Fruit fly (Drosophila melanogaster) whole organism, wandering third instar larva: ENCODE results near the gene gfzf.

Experiments used
- Abd-B ChIP-seq: fragments of >200 bp; optimal IDR thresholded peaks from 2 replicates; lab custom pipeline; 2017; ENCODE audit warnings: missing biosample characterization, missing genetic modification characterization
- CG32264 ChIP-seq: fragments of 200-800 bp; sonication (Bioruptor generic); optimal IDR thresholded peaks from 2 replicates; lab custom pipeline; 2016; ENCODE audit warnings: missing biosample characterization, missing genetic modification characterization
- CG9705 ChIP-seq: fragments of 200-800 bp; sonication (Bioruptor generic); optimal IDR thresholded peaks from 2 replicates; lab custom pipeline; 2018; ENCODE audit warnings: missing biosample characterization, mild to moderate bottlenecking, missing genetic modification characterization
- CrebA ChIP-seq: fragments of 200-800 bp; sonication (Bioruptor generic); optimal IDR thresholded peaks from 2 replicates; lab custom pipeline; 2016; ENCODE audit warnings: missing biosample characterization, mild to moderate bottlenecking, missing genetic modification characterization, borderline replicate concordance
- Dfd ChIP-seq: fragments of >200 bp; optimal IDR thresholded peaks from 2 replicates; lab custom pipeline; 2017; ENCODE audit warnings: missing biosample characterization, missing genetic modification characterization
- Dif ChIP-seq: fragments of 200-275, 200-300 bp; sonication (Bioruptor generic); optimal IDR thresholded peaks from 2 replicates; lab custom pipeline; 2018; ENCODE audit warnings: missing biosample characterization, missing genetic modification characterization; ENCODE audit not compliant: partially characterized antibody
- GATAd ChIP-seq: sonication (Bioruptor generic); optimal IDR thresholded peaks from 2 replicates; lab custom pipeline; 2016; ENCODE audit warnings: missing biosample characterization, missing genetic modification characterization
- HLH106 ChIP-seq: fragments of 200-800 bp; optimal IDR thresholded peaks from 3 replicates; lab custom pipeline; 2019; ENCODE audit warnings: missing biosample characterization, mild to moderate bottlenecking, missing genetic modification characterization, moderate library complexity
- Hnf4 ChIP-seq: fragments of 200-800 bp; sonication (Bioruptor generic); optimal IDR thresholded peaks from 2 replicates; lab custom pipeline; 2016; ENCODE audit warnings: missing biosample characterization, mild to moderate bottlenecking, missing genetic modification characterization
- Hr78 ChIP-seq: fragments of >200 bp; optimal IDR thresholded peaks from 2 replicates; lab custom pipeline; 2017; ENCODE audit warnings: missing biosample characterization, missing genetic modification characterization
- Hr83 ChIP-seq: fragments of 200-300 bp; sonication (Bioruptor generic); optimal IDR thresholded peaks from 2 replicates; lab custom pipeline; 2016; ENCODE audit warnings: missing biosample characterization, mild to moderate bottlenecking, missing genetic modification characterization, moderate library complexity; ENCODE audit not compliant: poor library complexity, severe bottlenecking
- Jra ChIP-seq: sonication (Bioruptor generic); optimal IDR thresholded peaks from 2 replicates; lab custom pipeline; 2016; ENCODE audit warnings: missing biosample characterization, missing genetic modification characterization
- Mio ChIP-seq: sonication (Bioruptor generic); optimal IDR thresholded peaks from 2 replicates; lab custom pipeline; 2016; ENCODE audit warnings: missing biosample characterization, missing genetic modification characterization
- Myc ChIP-seq: fragments of >200 bp; optimal IDR thresholded peaks from 2 replicates; lab custom pipeline; 2017
- N ChIP-seq: fragments of >200 bp; optimal IDR thresholded peaks from 2 replicates; lab custom pipeline; 2018; ENCODE audit warnings: missing biosample characterization, missing external identifiers, missing genetic modification characterization
- OdsH ChIP-seq: fragments of 200-800 bp; sonication (Bioruptor generic); optimal IDR thresholded peaks from 2 replicates; lab custom pipeline; 2016; ENCODE audit warnings: missing biosample characterization, mild to moderate bottlenecking, missing genetic modification characterization
- Rel ChIP-seq, 2 experiments: fragments of 200-800 bp; sonication (Bioruptor generic) in 1 of 2; optimal IDR thresholded peaks; 2 replicates in 1 of 2; 3 replicates in 1 of 2; lab custom pipeline; 2016 to 2019; ENCODE audit warnings: mild to moderate bottlenecking in 2 of 2, missing biosample characterization in 2 of 2, missing genetic modification characterization in 2 of 2, moderate library complexity in 1 of 2
- Sp1 ChIP-seq: fragments of 200-800 bp; sonication (Bioruptor generic); optimal IDR thresholded peaks from 3 replicates; lab custom pipeline; 2019; ENCODE audit warnings: missing biosample characterization, mild to moderate bottlenecking, missing genetic modification characterization, moderate library complexity
- Vsx2 ChIP-seq: fragments of 200-300, 225-300 bp; sonication (Bioruptor generic); optimal IDR thresholded peaks from 2 replicates; lab custom pipeline; 2018; ENCODE audit warnings: missing biosample characterization, missing genetic modification characterization; ENCODE audit not compliant: partially characterized antibody
- br ChIP-seq: fragments of 200-800 bp; sonication (Bioruptor generic); optimal IDR thresholded peaks from 2 replicates; lab custom pipeline; 2016; ENCODE audit warnings: missing biosample characterization, missing genetic modification characterization
- brk ChIP-seq: fragments of 200-800 bp; sonication (Bioruptor generic); optimal IDR thresholded peaks from 2 replicates; lab custom pipeline; 2016; ENCODE audit warnings: missing biosample characterization, mild to moderate bottlenecking, missing genetic modification characterization
- dl ChIP-seq, 2 experiments: fragments of 175-275, 200-275 bp in 1 of 2; fragments of 200-275 bp in 1 of 2; sonication (Bioruptor generic); optimal IDR thresholded peaks; lab custom pipeline; 2018; ENCODE audit warnings: mild to moderate bottlenecking in 2 of 2, missing biosample characterization in 2 of 2, missing genetic modification characterization in 2 of 2, moderate library complexity in 2 of 2; ENCODE audit not compliant: partially characterized antibody in 2 of 2, insufficient read depth in 1 of 2
- dmrt93B ChIP-seq: fragments of 200-800 bp; sonication (Bioruptor generic); optimal IDR thresholded peaks from 2 replicates; lab custom pipeline; 2018; ENCODE audit warnings: missing biosample characterization, mild to moderate bottlenecking, missing genetic modification characterization
- dsf ChIP-seq: sonication (Bioruptor generic); optimal IDR thresholded peaks from 2 replicates; lab custom pipeline; 2016; ENCODE audit warnings: missing biosample characterization, missing genetic modification characterization, borderline replicate concordance
- ey ChIP-seq: fragments of 200-800 bp; sonication (Bioruptor generic); optimal IDR thresholded peaks from 2 replicates; lab custom pipeline; 2016; ENCODE audit warnings: missing biosample characterization, missing genetic modification characterization
- foxo ChIP-seq, 2 experiments: fragments of 200-800 bp; sonication (Bioruptor generic); optimal IDR thresholded peaks; 2 replicates in 1 of 2; 3 replicates in 1 of 2; lab custom pipeline; 2016 to 2017; ENCODE audit warnings: missing biosample characterization in 2 of 2, missing genetic modification characterization in 2 of 2
- fru ChIP-seq: fragments of 200-800 bp; sonication (Bioruptor generic); optimal IDR thresholded peaks from 3 replicates; lab custom pipeline; 2016; ENCODE audit warnings: missing biosample characterization, mild to moderate bottlenecking, missing genetic modification characterization
- h ChIP-seq: fragments of 200-800 bp; sonication (Bioruptor generic); optimal IDR thresholded peaks from 3 replicates; lab custom pipeline; 2016; ENCODE audit warnings: missing biosample characterization, mild to moderate bottlenecking, missing genetic modification characterization
- jim ChIP-seq: fragments of 175-275, 200-325 bp; sonication (Bioruptor generic); optimal IDR thresholded peaks from 2 replicates; lab custom pipeline; 2016; ENCODE audit warnings: missing biosample characterization, mild to moderate bottlenecking, missing genetic modification characterization
- lola ChIP-seq: fragments of >200 bp; optimal IDR thresholded peaks from 2 replicates; lab custom pipeline; 2017; ENCODE audit warnings: missing biosample characterization, missing genetic modification characterization
- pan ChIP-seq: fragments of >200 bp; optimal IDR thresholded peaks from 2 replicates; lab custom pipeline; 2017
- psq ChIP-seq: fragments of 200-800 bp; sonication (Bioruptor generic); optimal IDR thresholded peaks from 3 replicates; lab custom pipeline; 2017; ENCODE audit warnings: missing biosample characterization, mild to moderate bottlenecking, missing genetic modification characterization, moderate library complexity
- rgr ChIP-seq: fragments of 200-800 bp; sonication (Bioruptor generic); optimal IDR thresholded peaks from 3 replicates; lab custom pipeline; 2016; ENCODE audit warnings: missing biosample characterization, mild to moderate bottlenecking, missing genetic modification characterization
- sage ChIP-seq: fragments of 200-800 bp; sonication (Bioruptor generic); optimal IDR thresholded peaks from 2 replicates; lab custom pipeline; 2016; ENCODE audit warnings: missing biosample characterization, mild to moderate bottlenecking, missing genetic modification characterization
- sv ChIP-seq: fragments of 200-800 bp; sonication (Bioruptor generic); optimal IDR thresholded peaks from 3 replicates; lab custom pipeline; 2016; ENCODE audit warnings: missing biosample characterization, missing genetic modification characterization
- tai ChIP-seq: sonication (Bioruptor generic); optimal IDR thresholded peaks from 2 replicates; lab custom pipeline; 2016; ENCODE audit warnings: missing biosample characterization, missing genetic modification characterization
- usp ChIP-seq: fragments of >200 bp; optimal IDR thresholded peaks from 2 replicates; lab custom pipeline; 2017; ENCODE audit warnings: missing biosample characterization, missing genetic modification characterization
- woc ChIP-seq: sonication (Bioruptor generic); optimal IDR thresholded peaks from 2 replicates; lab custom pipeline; 2016; ENCODE audit warnings: missing biosample characterization, mild to moderate bottlenecking, missing genetic modification characterization

The gfzf gene

dm6 chr3R:7107713-7108588 is 42.8 kb downstream of the gfzf start:
- TF ChIP-seq woc (GFP tag; lab: Kevin White, UChicago), result no peak
- TF ChIP-seq Hr78, result no peak
- TF ChIP-seq Abd-B (GFP tag; lab: Kevin White, UChicago), result no peak
- TF ChIP-seq rgr (GFP tag; lab: Kevin White, UChicago), result no peak
- TF ChIP-seq lola (GFP tag; lab: Kevin White, UChicago), result no peak
- no peak for TF ChIP-seq tai (GFP tag; lab: Kevin White, UChicago)
- no peak for TF ChIP-seq Myc (lab: Kevin White, UChicago)
- no peak for TF ChIP-seq sv (GFP tag; lab: Kevin White, UChicago)
- TF ChIP-seq Vsx2 (GFP tag; lab: Kevin White, UChicago), result peak; percentile 93
- TF ChIP-seq GATAd (GFP tag; lab: Kevin White, UChicago), result no peak
- TF ChIP-seq CG9705, result peak; percentile 0
- TF ChIP-seq CG32264 (GFP tag; lab: Kevin White, UChicago), result no peak
- peak; percentile 42 for TF ChIP-seq Hnf4 (GFP tag; lab: Kevin White, UChicago)
- TF ChIP-seq Sp1 (GFP tag; lab: Kevin White, UChicago), result no peak
- TF ChIP-seq Jra (GFP tag; lab: Kevin White, UChicago), result no peak
- TF ChIP-seq fru (GFP tag; lab: Kevin White, UChicago), result peak; percentile 35
- peak; percentile 83 for TF ChIP-seq psq (GFP tag; lab: Kevin White, UChicago)
- TF ChIP-seq dsf (GFP tag; lab: Kevin White, UChicago), result no peak
- peak; percentile 98 for TF ChIP-seq Dif (GFP tag; lab: Kevin White, UChicago)
- no peak for TF ChIP-seq jim
- no peak for TF ChIP-seq Dfd (GFP tag; lab: Kevin White, UChicago)
- no peak for TF ChIP-seq pan (lab: Kevin White, UChicago)
- peak; percentile 2 for TF ChIP-seq N (GFP tag; lab: Kevin White, UChicago)
- TF ChIP-seq dl (GFP tag; optimal IDR thresholded peaks at IDR 0.05; lab: Kevin White, UChicago; ENCODE audit: insufficient read depth in 1 of 2, partially characterized antibody in 2 of 2), result peak; percentile 95 to 96
- TF ChIP-seq Rel (GFP tag; optimal IDR thresholded peaks at IDR 0.05; lab: Kevin White, UChicago), result no peak
- TF ChIP-seq Rel (tag; optimal IDR thresholded peaks at IDR 0.05; lab: Kevin White, UChicago), result peak; percentile 81
- TF ChIP-seq Mio (GFP tag; lab: Kevin White, UChicago), result no peak
- TF ChIP-seq br (GFP tag; lab: Kevin White, UChicago), result peak; percentile 20
- TF ChIP-seq h (GFP tag; lab: Kevin White, UChicago), result peak; percentile 25
- TF ChIP-seq CrebA (GFP tag; lab: Kevin White, UChicago), result no peak
- no peak for TF ChIP-seq dmrt93B (GFP tag; lab: Kevin White, UChicago)
- TF ChIP-seq usp (GFP tag; lab: Kevin White, UChicago), result no peak
- TF ChIP-seq Hr83 (GFP tag; lab: Kevin White, UChicago), result no peak
- TF ChIP-seq sage (GFP tag; lab: Kevin White, UChicago), result peak; percentile 63
- no peak for TF ChIP-seq brk
- TF ChIP-seq foxo (GFP tag; optimal IDR thresholded peaks at IDR 0.05; lab: Kevin White, UChicago), result peak in 1 of 2 experiments; percentile 25
- peak; percentile 31 for TF ChIP-seq ey (GFP tag; lab: Kevin White, UChicago)
- TF ChIP-seq OdsH (GFP tag; lab: Kevin White, UChicago), result peak; percentile 8
- no peak for TF ChIP-seq HLH106
- TF ChIP-seq, all 38 proteins: peak for 15
